Worm (Caenorhabditis elegans) whole organism, L2 larva: ENCODE measurements around the gene unc-39.

Experiments used
- C34F6.9 ChIP-seq: fragments of 150-350 bp; optimal IDR thresholded peaks from 2 replicates; lab custom pipeline; 2014; ENCODE audit warnings: missing biosample characterization, missing genetic modification characterization
- F13H6.1 ChIP-seq: sonication (generic microtip); optimal IDR thresholded peaks from 2 replicates; lab custom pipeline; 2016; ENCODE audit warnings: missing genetic modification characterization, missing compliant biosample characterization
- R02D3.7 ChIP-seq: fragments of 150-350 bp; optimal IDR thresholded peaks from 2 replicates; lab custom pipeline; 2014; ENCODE audit warnings: missing biosample characterization, missing genetic modification characterization
- Y55F3AM.14 ChIP-seq: fragments of 200-800 bp; sonication (Bioruptor generic); optimal IDR thresholded peaks from 2 replicates; lab custom pipeline; 2018; ENCODE audit warnings: mild to moderate bottlenecking, missing genetic modification characterization, missing compliant biosample characterization
- ZK546.5 ChIP-seq: sonication (generic microtip); optimal IDR thresholded peaks from 2 replicates; lab custom pipeline; 2017; ENCODE audit warnings: missing biosample characterization, missing genetic modification characterization
- aly-2 ChIP-seq: fragments of 150-350 bp; optimal IDR thresholded peaks from 2 replicates; lab custom pipeline; 2014; ENCODE audit warnings: missing biosample characterization, missing genetic modification characterization
- ama-1 ChIP-seq: fragments of 150-350 bp; optimal IDR thresholded peaks from 2 replicates; lab custom pipeline; 2018; ENCODE audit warnings: inconsistent platforms
- blmp-1 ChIP-seq: sonication (generic microtip); optimal IDR thresholded peaks from 2 replicates; lab custom pipeline; 2017; ENCODE audit warnings: missing genetic modification characterization, mild to moderate bottlenecking, missing compliant biosample characterization, antibody characterized with exemption, moderate library complexity; ENCODE audit not compliant: insufficient read depth
- ceh-16 ChIP-seq: fragments of 150-350 bp; optimal IDR thresholded peaks from 2 replicates; lab custom pipeline; 2014; ENCODE audit warnings: missing biosample characterization, missing genetic modification characterization
- ceh-82 ChIP-seq: fragments of 150-350 bp; optimal IDR thresholded peaks from 2 replicates; lab custom pipeline; 2014; ENCODE audit warnings: missing biosample characterization, missing genetic modification characterization
- crh-2 ChIP-seq: sonication (generic microtip); optimal IDR thresholded peaks from 2 replicates; lab custom pipeline; 2017; ENCODE audit warnings: missing biosample characterization, missing genetic modification characterization
- dmd-4 ChIP-seq: sonication (generic microtip); optimal IDR thresholded peaks from 2 replicates; lab custom pipeline; 2017; ENCODE audit warnings: missing biosample characterization, missing genetic modification characterization
- egl-27 ChIP-seq: sonication (generic microtip); optimal IDR thresholded peaks from 3 replicates; lab custom pipeline; 2017; ENCODE audit warnings: missing biosample characterization, missing genetic modification reagents, missing genetic modification characterization
- elt-1 ChIP-seq: fragments of 150-350 bp; optimal IDR thresholded peaks from 2 replicates; lab custom pipeline; 2014; ENCODE audit warnings: missing biosample characterization, missing genetic modification characterization
- elt-3 ChIP-seq: sonication (generic microtip); optimal IDR thresholded peaks from 2 replicates; lab custom pipeline; 2017; ENCODE audit warnings: missing biosample characterization, missing genetic modification characterization
- fos-1 ChIP-seq: fragments of 150-350 bp; optimal IDR thresholded peaks from 2 replicates; lab custom pipeline; 2014; ENCODE audit warnings: missing biosample characterization, missing genetic modification characterization
- gmeb-1 ChIP-seq: fragments of 150-350 bp; optimal IDR thresholded peaks from 2 replicates; lab custom pipeline; 2014; ENCODE audit warnings: missing biosample characterization, missing genetic modification characterization
- lin-11 ChIP-seq: fragments of 150-350 bp; sonication (generic microtip); optimal IDR thresholded peaks from 2 replicates; lab custom pipeline; 2014; ENCODE audit warnings: missing biosample characterization, missing genetic modification characterization, inconsistent platforms, mixed read lengths
- lin-13 ChIP-seq: fragments of 150-350 bp; optimal IDR thresholded peaks from 2 replicates; lab custom pipeline; 2014; ENCODE audit warnings: missing biosample characterization, missing genetic modification reagents, missing genetic modification characterization
- lin-39 ChIP-seq: fragments of 150-350 bp; optimal IDR thresholded peaks from 2 replicates; lab custom pipeline; 2014; ENCODE audit warnings: missing biosample characterization, missing genetic modification reagents, missing genetic modification characterization
- lsy-2 ChIP-seq, 2 experiments: fragments of 150-350 bp in 1 of 2; sonication (generic microtip) in 1 of 2; optimal IDR thresholded peaks; 2 replicates each; lab custom pipeline; 2014 to 2017; ENCODE audit warnings: missing biosample characterization in 2 of 2, missing genetic modification characterization in 2 of 2
- mab-5 ChIP-seq: fragments of 150-350 bp; optimal IDR thresholded peaks from 2 replicates; lab custom pipeline; 2014; ENCODE audit warnings: missing biosample characterization, missing genetic modification characterization
- mbf-1 ChIP-seq: sonication (generic microtip); optimal IDR thresholded peaks from 2 replicates; lab custom pipeline; 2017; ENCODE audit warnings: missing biosample characterization, missing genetic modification characterization
- nhr-10 ChIP-seq: sonication (generic microtip); optimal IDR thresholded peaks from 2 replicates; lab custom pipeline; 2017; ENCODE audit warnings: missing biosample characterization, missing genetic modification characterization
- nhr-11 ChIP-seq: fragments of 150-350 bp; optimal IDR thresholded peaks from 2 replicates; lab custom pipeline; 2014; ENCODE audit warnings: missing biosample characterization, missing genetic modification characterization
- nhr-12 ChIP-seq: fragments of 150-350 bp; optimal IDR thresholded peaks from 2 replicates; lab custom pipeline; 2014; ENCODE audit warnings: missing biosample characterization, missing genetic modification characterization
- nhr-129 ChIP-seq: fragments of 150-350 bp; optimal IDR thresholded peaks from 2 replicates; lab custom pipeline; 2014; ENCODE audit warnings: missing biosample characterization, missing genetic modification characterization
- nhr-21 ChIP-seq: fragments of 150-350 bp; optimal IDR thresholded peaks from 2 replicates; lab custom pipeline; 2014; ENCODE audit warnings: missing biosample characterization, missing genetic modification characterization
- nhr-23 ChIP-seq: fragments of 150-350 bp; optimal IDR thresholded peaks from 2 replicates; lab custom pipeline; 2014; ENCODE audit warnings: missing biosample characterization, missing genetic modification reagents, missing genetic modification characterization
- nhr-237 ChIP-seq: fragments of 150-350 bp; optimal IDR thresholded peaks from 2 replicates; lab custom pipeline; 2014; ENCODE audit warnings: missing biosample characterization, missing genetic modification characterization
- nhr-25 ChIP-seq: fragments of 150-350 bp; sonication (generic microtip); optimal IDR thresholded peaks from 3 replicates; lab custom pipeline; 2014; ENCODE audit warnings: missing biosample characterization, missing genetic modification characterization
- nhr-6 ChIP-seq: fragments of 150-350 bp; optimal IDR thresholded peaks from 2 replicates; lab custom pipeline; 2014; ENCODE audit warnings: missing biosample characterization, missing genetic modification characterization
- nhr-77 ChIP-seq: fragments of 150-350 bp; optimal IDR thresholded peaks from 2 replicates; lab custom pipeline; 2014; ENCODE audit warnings: missing biosample characterization, missing genetic modification characterization
- peb-1 ChIP-seq: fragments of 150-350 bp; optimal IDR thresholded peaks from 2 replicates; lab custom pipeline; 2014; ENCODE audit warnings: missing biosample characterization, missing genetic modification characterization
- sem-4 ChIP-seq: fragments of 150-350 bp; optimal IDR thresholded peaks from 2 replicates; lab custom pipeline; 2014; ENCODE audit warnings: missing biosample characterization, missing genetic modification reagents, missing genetic modification characterization
- skn-1 ChIP-seq: sonication (generic microtip); optimal IDR thresholded peaks from 2 replicates; lab custom pipeline; 2017; ENCODE audit warnings: missing biosample characterization, missing genetic modification characterization
- sma-3 ChIP-seq: sonication (generic microtip); optimal IDR thresholded peaks from 2 replicates; lab custom pipeline; 2016; ENCODE audit warnings: missing genetic modification reagents, missing genetic modification characterization, missing compliant biosample characterization
- sma-9 ChIP-seq, 2 experiments: fragments of 150-350 bp in 1 of 2; sonication (generic microtip) in 1 of 2; optimal IDR thresholded peaks; 2 replicates each; lab custom pipeline; 2014 to 2016; ENCODE audit warnings: missing genetic modification characterization in 2 of 2, mild to moderate bottlenecking in 1 of 2, missing biosample characterization in 1 of 2, missing compliant biosample characterization in 1 of 2, missing genetic modification reagents in 1 of 2, moderate library complexity in 1 of 2
- snpc-4 ChIP-seq: fragments of 150-350 bp; optimal IDR thresholded peaks from 2 replicates; lab custom pipeline; 2014; ENCODE audit warnings: missing biosample characterization, missing genetic modification characterization
- unc-39 ChIP-seq: fragments of 150-350 bp; optimal IDR thresholded peaks from 2 replicates; lab custom pipeline; 2014; ENCODE audit warnings: missing biosample characterization, missing genetic modification characterization
- unc-55 ChIP-seq: fragments of 150-350 bp; sonication (generic microtip); optimal IDR thresholded peaks from 3 replicates; lab custom pipeline; 2014; ENCODE audit warnings: missing biosample characterization, missing genetic modification reagents, missing genetic modification characterization
- unc-62 ChIP-seq: fragments of 150-350 bp; optimal IDR thresholded peaks from 2 replicates; lab custom pipeline; 2014; ENCODE audit warnings: missing biosample characterization, missing genetic modification reagents, missing genetic modification characterization
- zag-1 ChIP-seq: fragments of 150-350 bp; optimal IDR thresholded peaks from 2 replicates; lab custom pipeline; 2014; ENCODE audit warnings: missing biosample characterization, missing genetic modification characterization
- ztf-1 ChIP-seq: fragments of 200-800 bp; sonication (Bioruptor generic); conservative IDR thresholded peaks from 2 replicates; pipeline ENCODE4 v1.3.6; 2022; ENCODE audit warnings: missing genetic modification characterization, missing compliant biosample characterization
- ztf-11 ChIP-seq: sonication (generic microtip); optimal IDR thresholded peaks from 2 replicates; lab custom pipeline; 2017; ENCODE audit warnings: missing biosample characterization, missing genetic modification characterization
- ztf-4 ChIP-seq: fragments of 150-350 bp; optimal IDR thresholded peaks from 2 replicates; lab custom pipeline; 2014; ENCODE audit warnings: missing biosample characterization, missing genetic modification characterization

Gene unc-39

ce11 chrV:14347234-14347826 is 25.5 kb upstream of the unc-39 start, which contains the start of gene cept-2 (continued):
- TF ChIP-seq ztf-11 (tag; lab: Kevin White, UChicago) (no peak), ztf-1 (GFP tag; lab: Robert Waterston, UW) (no peak), aly-2 (tag; lab: Kevin White, UChicago) (no peak), egl-27 (peak; percentile 72), nhr-11 (tag; lab: Kevin White, UChicago) (no peak), dmd-4 (tag; lab: Kevin White, UChicago) (peak; percentile 43), lsy-2 (tag; optimal IDR thresholded peaks at IDR 0.05; lab: Kevin White, UChicago) (peak; percentile 80 to 96), F13H6.1 (tag; lab: Kevin White, UChicago) (peak; percentile 93), gmeb-1 (peak; percentile 88), zag-1 (peak; percentile 56), ceh-82 (tag; lab: Kevin White, UChicago) (peak; percentile 75), lin-13 (peak; percentile 94)

ce11 chrV:14350498-14350897 is 22.4 kb upstream of the unc-39 start:
- TF ChIP-seq blmp-1 (tag; lab: Kevin White, UChicago): no peak
- no peak for TF ChIP-seq nhr-11 (tag; lab: Kevin White, UChicago)
- TF ChIP-seq ZK546.5 (tag; lab: Kevin White, UChicago): no peak
- TF ChIP-seq lin-13: peak; percentile 11
- TF ChIP-seq elt-3 (tag; lab: Kevin White, UChicago): no peak
- no peak for TF ChIP-seq nhr-10
- TF ChIP-seq sem-4 (tag; lab: Kevin White, UChicago): no peak
- TF ChIP-seq C34F6.9 (tag; lab: Kevin White, UChicago): no peak
- no peak for TF ChIP-seq lin-11 (tag; lab: Kevin White, UChicago)
- TF ChIP-seq, all 48 proteins: peak for 1

- TF ChIP-seq fos-1: peak; percentile 91
- no peak for TF ChIP-seq nhr-23
- no peak for TF ChIP-seq skn-1
- TF ChIP-seq nhr-25 (tag; lab: Kevin White, UChicago): peak; percentile 58
- TF ChIP-seq lin-13: peak; percentile 58
- no peak for TF ChIP-seq nhr-6
- peak; percentile 50 for TF ChIP-seq mab-5 (tag; lab: Kevin White, UChicago)
- peak; percentile 40 for TF ChIP-seq egl-27
- no peak for TF ChIP-seq aly-2 (tag; lab: Kevin White, UChicago)
- peak; percentile 93 for TF ChIP-seq crh-2 (tag; lab: Kevin White, UChicago)
- TF ChIP-seq F13H6.1 (tag; lab: Kevin White, UChicago): peak; percentile 79
- peak; percentile 87 for TF ChIP-seq snpc-4 (tag; lab: Kevin White, UChicago)
- no peak for TF ChIP-seq unc-62 (GFP tag; lab: Kevin White, UChicago)
- peak; percentile 88 for TF ChIP-seq nhr-129 (tag; lab: Kevin White, UChicago)
- TF ChIP-seq unc-55 (GFP tag; lab: Kevin White, UChicago): peak; percentile 80
- no peak for TF ChIP-seq ztf-11 (tag; lab: Kevin White, UChicago)
- TF ChIP-seq nhr-10: no peak
- TF ChIP-seq nhr-11 (tag; lab: Kevin White, UChicago): peak; percentile 49
- TF ChIP-seq unc-39 (tag; lab: Kevin White, UChicago): peak; percentile 12
- no peak for TF ChIP-seq dmd-4 (tag; lab: Kevin White, UChicago)
- no peak for TF ChIP-seq nhr-77 (tag; lab: Kevin White, UChicago)
- no peak for TF ChIP-seq lin-39 (tag; lab: Kevin White, UChicago)
- TF ChIP-seq R02D3.7: no peak
- peak; percentile 1 to 76 for TF ChIP-seq lsy-2 (tag; optimal IDR thresholded peaks at IDR 0.05; lab: Kevin White, UChicago)
- TF ChIP-seq lin-11 (tag; lab: Kevin White, UChicago): peak; percentile 59
- no peak for TF ChIP-seq ztf-1 (GFP tag; lab: Robert Waterston, UW)
- TF ChIP-seq ztf-4: no peak
- no peak for TF ChIP-seq elt-3 (tag; lab: Kevin White, UChicago)
- TF ChIP-seq sma-3 (GFP tag; lab: Kevin White, UChicago): peak; percentile 72
- TF ChIP-seq elt-1 (tag; lab: Kevin White, UChicago): no peak
- no peak for TF ChIP-seq nhr-237 (tag; lab: Kevin White, UChicago)
- TF ChIP-seq Y55F3AM.14 (GFP tag; lab: Kevin White, UChicago): peak; percentile 16
- TF ChIP-seq gmeb-1: peak; percentile 61
- peak; percentile 90 for TF ChIP-seq C34F6.9 (tag; lab: Kevin White, UChicago)
- TF ChIP-seq nhr-21 (tag; lab: Kevin White, UChicago): peak; percentile 59
- TF ChIP-seq ZK546.5 (tag; lab: Kevin White, UChicago): no peak
- TF ChIP-seq sem-4 (tag; lab: Kevin White, UChicago): peak; percentile 37
- peak; percentile 87 for TF ChIP-seq zag-1
- TF ChIP-seq ceh-16 (tag; lab: Kevin White, UChicago): no peak
- no peak for TF ChIP-seq nhr-12
- TF ChIP-seq sma-9 (GFP tag; optimal IDR thresholded peaks at IDR 0.05; lab: Kevin White, UChicago): peak; percentile 49
- no peak for TF ChIP-seq sma-9 (tag; optimal IDR thresholded peaks at IDR 0.05; lab: Kevin White, UChicago)
- no peak for TF ChIP-seq peb-1 (tag; lab: Kevin White, UChicago)
- TF ChIP-seq ceh-82 (tag; lab: Kevin White, UChicago): no peak
- peak; percentile 4 for TF ChIP-seq ama-1 (lab: Kevin White, UChicago)
- no peak for TF ChIP-seq mbf-1
These were observed 21.9 kb upstream of the unc-39 start for ce11 chrV:14350949-14351348.
